Fruit fly (Drosophila melanogaster): ENCODE measurements around the gene CG18809.
A peak's percentile ranks its signal among the peaks of the same experiment; 100 is the strongest.

Gene CG18809

DNA sequence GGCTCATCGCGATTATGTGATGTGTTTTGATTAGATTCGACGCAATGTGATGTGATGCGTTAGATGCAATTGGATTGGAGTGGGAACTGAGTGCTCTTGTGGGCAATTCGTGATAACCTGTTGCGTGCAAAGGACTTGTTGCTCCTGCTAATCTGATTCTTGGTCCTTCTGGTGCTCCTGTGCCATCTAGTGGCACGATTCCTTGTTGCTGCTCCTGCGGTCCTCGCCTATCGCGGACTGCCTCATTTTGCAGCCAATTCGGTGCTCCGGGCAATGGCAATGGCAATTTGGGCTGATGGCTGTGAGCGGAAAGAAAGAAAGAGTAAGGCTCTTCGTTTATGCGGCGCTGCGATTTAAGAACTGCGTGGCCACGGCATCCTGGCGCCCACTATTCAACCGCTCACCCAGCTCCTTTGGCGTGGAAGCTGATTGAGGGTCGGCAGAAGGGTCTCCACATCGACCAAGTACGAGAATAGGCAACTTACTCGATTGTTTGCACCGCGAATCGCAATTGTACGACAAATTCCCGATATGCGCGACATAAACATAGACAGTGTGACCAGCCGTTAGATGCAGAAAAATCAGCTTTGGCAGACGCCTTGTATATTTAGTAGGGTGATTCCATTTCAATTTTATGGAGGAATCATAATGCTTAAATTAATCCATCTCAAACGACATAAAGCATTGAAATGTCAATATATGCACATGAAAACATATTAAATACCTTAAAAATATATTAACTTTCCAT is 51.0 kb downstream of the CG18809 start, which contains the start of gene Mer (continued):
- TF ChIP-seq maf-S (GFP tag; optimal IDR thresholded peaks at IDR 0.05) (peak; percentile 81), CG5245 (GFP tag; optimal IDR thresholded peaks at IDR 0.05) (peak; percentile 54), CG3847 (GFP tag; IDR thresholded peaks at IDR 0.05) (peak; percentile 75), CG2129 (GFP tag; IDR thresholded peaks at IDR 0.05; ENCODE audit: partially characterized antibody) (no peak), CG9727 (GFP tag; optimal IDR thresholded peaks at IDR 0.05) (peak; percentile 85), Pdp1 (GFP tag; optimal IDR thresholded peaks at IDR 0.05) (peak; percentile 78 to 81), Camta (GFP tag; optimal IDR thresholded peaks at IDR 0.05) (peak; percentile 81), ro (GFP tag; IDR thresholded peaks at IDR 0.05) (no peak), CG12744 (GFP tag; optimal IDR thresholded peaks at IDR 0.05) (peak; percentile 49), CG6813 (GFP tag; optimal IDR thresholded peaks at IDR 0.05) (peak; percentile 71), Hey (tag; optimal IDR thresholded peaks at IDR 0.05) (no peak), hth (optimal IDR thresholded peaks at IDR 0.05) (no peak), PHDP (tag; optimal IDR thresholded peaks at IDR 0.05) (peak; percentile 89), CG6254 (GFP tag; optimal IDR thresholded peaks at IDR 0.05) (peak; percentile 51), CG42726 (GFP tag; IDR thresholded peaks at IDR 0.05; ENCODE audit: partially characterized antibody) (no peak), hbn (GFP tag; IDR thresholded peaks at IDR 0.05; ENCODE audit: partially characterized antibody) (no peak), CG4282 (GFP tag; optimal IDR thresholded peaks at IDR 0.05) (peak; percentile 73), Dip3 (GFP tag; optimal IDR thresholded peaks at IDR 0.05) (peak; percentile 47), crc (GFP tag; optimal IDR thresholded peaks at IDR 0.05) (peak; percentile 82), CG15269 (tag; optimal IDR thresholded peaks at IDR 0.05) (peak; percentile 86), CG13624 (GFP tag; optimal IDR thresholded peaks at IDR 0.05) (peak; percentile 88), CG14965 (GFP tag; optimal IDR thresholded peaks at IDR 0.05; ENCODE audit: borderline replicate concordance) (peak; percentile 29), gfzf (GFP tag; optimal IDR thresholded peaks at IDR 0.05) (peak; percentile 75), HHEX (GFP tag; optimal IDR thresholded peaks at IDR 0.05) (peak; percentile 83), CG11560 (tag; IDR thresholded peaks at IDR 0.05) (0 out of 3 replicates have a peak, but pooled peaks have one; percentile 36), slbo (GFP tag; IDR thresholded peaks at IDR 0.05) (peak; percentile 87), Gug (GFP tag; IDR thresholded peaks at IDR 0.05) (peak; percentile 65; the same call in 2 of the 4 replicates), Blimp-1 (GFP tag; optimal IDR thresholded peaks at IDR 0.05) (peak; percentile 75), CG12104 (GFP tag; optimal IDR thresholded peaks at IDR 0.05) (peak; percentile 6), Sin3A (optimal IDR thresholded peaks at IDR 0.05) (peak; percentile 12), Atf-2 (GFP tag; optimal IDR thresholded peaks at IDR 0.05) (peak; percentile 65), cg (GFP tag; optimal IDR thresholded peaks at IDR 0.05) (no peak), CG2199 (GFP tag; IDR thresholded peaks at IDR 0.05) (0 out of 3 replicates have a peak, but pooled peaks have one; percentile 53), odd (GFP tag; optimal IDR thresholded peaks at IDR 0.05) (peak; percentile 71), dm (GFP tag; optimal IDR thresholded peaks at IDR 0.05) (peak; percentile 59), CG4617 (GFP tag; optimal IDR thresholded peaks at IDR 0.05; ENCODE audit: borderline replicate concordance) (peak; percentile 79), sqz (GFP tag; optimal IDR thresholded peaks at IDR 0.05) (no peak), Dfd (GFP tag; optimal IDR thresholded peaks at IDR 0.05) (no peak), peb (GFP tag; IDR thresholded peaks at IDR 0.05) (peak; percentile 55; the same call in 1 of the 2 replicates), CHES-1-like (GFP tag; optimal IDR thresholded peaks at IDR 0.05) (peak; percentile 80), CG10654 (GFP tag; optimal IDR thresholded peaks at IDR 0.05) (peak; percentile 75), crol (GFP tag; IDR thresholded peaks at IDR 0.05) (peak; percentile 24; the same call in 1 of the 2 replicates), CG17385 (GFP tag; optimal IDR thresholded peaks at IDR 0.05) (peak; percentile 77), CG6654 (GFP tag; optimal IDR thresholded peaks at IDR 0.05) (peak; percentile 56), CG1233 (GFP tag; optimal IDR thresholded peaks at IDR 0.05) (peak; percentile 75), Hmx (GFP tag; optimal IDR thresholded peaks at IDR 0.05) (peak; percentile 49), Dbx (GFP tag; IDR thresholded peaks at IDR 0.05) (peak; percentile 80; the same call in 2 of the 3 replicates), Max (GFP tag; optimal IDR thresholded peaks at IDR 0.05) (peak; percentile 69), al (GFP tag; IDR thresholded peaks at IDR 0.05) (peak; percentile 81)

All from whole organism, embryonic.